Worm (Caenorhabditis elegans): ENCODE measurements around the gene T02B11.3.

- no peak for TF ChIP-seq zag-1 (tag; optimal IDR thresholded peaks at IDR 0.05)
- TF ChIP-seq lin-15B (tag; optimal IDR thresholded peaks at IDR 0.05), result no peak
- TF ChIP-seq mml-1 (tag; optimal IDR thresholded peaks at IDR 0.05), result no peak
- no peak for TF ChIP-seq fos-1 (tag; optimal IDR thresholded peaks at IDR 0.05)
- TF ChIP-seq ama-1 (optimal IDR thresholded peaks at IDR 0.05), result no peak
- TF ChIP-seq snpc-4 (tag; optimal IDR thresholded peaks at IDR 0.05), result no peak
- no peak for TF ChIP-seq nhr-12 (tag; optimal IDR thresholded peaks at IDR 0.05)
- no peak for TF ChIP-seq nhr-77 (tag; optimal IDR thresholded peaks at IDR 0.05)
- TF ChIP-seq ztf-4 (tag; optimal IDR thresholded peaks at IDR 0.05), result no peak
- TF ChIP-seq nhr-11 (tag; optimal IDR thresholded peaks at IDR 0.05), result no peak
- no peak for TF ChIP-seq elt-3 (tag; optimal IDR thresholded peaks at IDR 0.05)
- no peak for TF ChIP-seq pha-4 (tag; optimal IDR thresholded peaks at IDR 0.05)
These were observed 26.9 kb upstream of the T02B11.3 start, which contains the start of the genes srlf-23 and srlf-20 for ce11 chrV:893437-894018.
